Worm (Caenorhabditis elegans) whole organism, late embryonic: ENCODE results near the gene popl-1.

Source experiments
- C08G9.2 ChIP-seq: sonication (generic microtip); optimal IDR thresholded peaks from 2 replicates; lab custom pipeline; 2016; ENCODE audit warnings: mild to moderate bottlenecking, missing genetic modification characterization, moderate library complexity, missing compliant biosample characterization
- C38D4.7 ChIP-seq: fragments of 200-800 bp; sonication (Bioruptor generic); optimal IDR thresholded peaks from 2 replicates; lab custom pipeline; 2018; ENCODE audit warnings: mild to moderate bottlenecking, missing genetic modification characterization, moderate library complexity, missing compliant biosample characterization
- K09A11.1 ChIP-seq: sonication (generic microtip); optimal IDR thresholded peaks from 2 replicates; lab custom pipeline; 2017; ENCODE audit warnings: antibody characterized with exemption, mild to moderate bottlenecking, missing genetic modification characterization, missing compliant biosample characterization; ENCODE audit not compliant: insufficient read depth
- T23F11.4 ChIP-seq: fragments of 200-800 bp; sonication (Bioruptor generic); optimal IDR thresholded peaks from 2 replicates; lab custom pipeline; 2018; ENCODE audit warnings: mild to moderate bottlenecking, missing genetic modification characterization, missing compliant biosample characterization
- ama-1 ChIP-seq: fragments of 150-350 bp; optimal IDR thresholded peaks from 2 replicates; lab custom pipeline; 2014
- ceh-14 ChIP-seq: sonication (generic microtip); optimal IDR thresholded peaks from 2 replicates; lab custom pipeline; 2016; ENCODE audit warnings: missing genotype, missing genetic modification characterization, missing compliant biosample characterization
- ceh-18 ChIP-seq: sonication (generic microtip); optimal IDR thresholded peaks from 2 replicates; lab custom pipeline; 2016; ENCODE audit warnings: missing genetic modification characterization, missing compliant biosample characterization
- ceh-22 ChIP-seq: sonication (generic microtip); optimal IDR thresholded peaks from 2 replicates; lab custom pipeline; 2017; ENCODE audit warnings: missing biosample characterization, missing genetic modification characterization
- ceh-30 ChIP-seq: fragments of 150-350 bp; optimal IDR thresholded peaks from 2 replicates; lab custom pipeline; 2014; ENCODE audit warnings: missing biosample characterization, missing genetic modification characterization
- ceh-31 ChIP-seq: sonication (generic microtip); optimal IDR thresholded peaks from 2 replicates; lab custom pipeline; 2016; ENCODE audit warnings: missing genetic modification characterization, missing compliant biosample characterization
- ceh-34 ChIP-seq: sonication (generic microtip); optimal IDR thresholded peaks from 2 replicates; lab custom pipeline; 2016; ENCODE audit warnings: mild to moderate bottlenecking, missing genetic modification characterization, missing compliant biosample characterization
- ceh-45 ChIP-seq: fragments of 200-800 bp; sonication (Bioruptor generic); IDR thresholded peaks from 2 replicates; pipeline ENCODE4 v1.3.6; 2022; ENCODE audit warnings: missing genetic modification reagents, missing genetic modification characterization, missing compliant biosample characterization
- che-1 ChIP-seq: sonication (generic microtip); optimal IDR thresholded peaks from 2 replicates; lab custom pipeline; 2016; ENCODE audit warnings: mild to moderate bottlenecking, missing genetic modification characterization, missing compliant biosample characterization
- dve-1 ChIP-seq: sonication (generic microtip); optimal IDR thresholded peaks from 2 replicates; lab custom pipeline; 2017; ENCODE audit warnings: antibody characterized with exemption, mild to moderate bottlenecking, missing genetic modification characterization, missing compliant biosample characterization
- elt-2 ChIP-seq: sonication (generic microtip); optimal IDR thresholded peaks from 2 replicates; lab custom pipeline; 2016; ENCODE audit warnings: missing genetic modification reagents, missing genetic modification characterization, missing compliant biosample characterization
- ets-4 ChIP-seq: sonication (generic microtip); optimal IDR thresholded peaks from 2 replicates; lab custom pipeline; 2016; ENCODE audit warnings: missing genetic modification characterization, missing compliant biosample characterization
- eyg-1 ChIP-seq: sonication (generic microtip); optimal IDR thresholded peaks from 2 replicates; lab custom pipeline; 2016; ENCODE audit warnings: missing genotype, missing genetic modification characterization, missing compliant biosample characterization
- fax-1 ChIP-seq: sonication (generic microtip); optimal IDR thresholded peaks from 2 replicates; lab custom pipeline; 2016; ENCODE audit warnings: missing genotype, missing genetic modification characterization, missing compliant biosample characterization
- fkh-10 ChIP-seq: fragments of 150-350 bp; optimal IDR thresholded peaks from 2 replicates; lab custom pipeline; 2014; ENCODE audit warnings: missing biosample characterization, missing genetic modification reagents, missing genetic modification characterization
- gmeb-2 ChIP-seq: sonication (generic microtip); optimal IDR thresholded peaks from 2 replicates; lab custom pipeline; 2016; ENCODE audit warnings: missing genetic modification characterization, inconsistent platforms, missing compliant biosample characterization
- hlh-13 ChIP-seq: fragments of 200-800 bp; sonication (Bioruptor generic); optimal IDR thresholded peaks from 2 replicates; lab custom pipeline; 2018; ENCODE audit warnings: mild to moderate bottlenecking, missing genetic modification characterization, missing compliant biosample characterization
- hlh-15 ChIP-seq: sonication (generic microtip); optimal IDR thresholded peaks from 2 replicates; lab custom pipeline; 2016; ENCODE audit warnings: missing genetic modification characterization, missing compliant biosample characterization
- hlh-30 ChIP-seq: sonication (generic microtip); optimal IDR thresholded peaks from 2 replicates; lab custom pipeline; 2017; ENCODE audit warnings: antibody characterized with exemption, missing genetic modification characterization, missing compliant biosample characterization; ENCODE audit not compliant: insufficient read depth
- hlh-8 ChIP-seq: sonication (generic microtip); optimal IDR thresholded peaks from 2 replicates; lab custom pipeline; 2016; ENCODE audit warnings: missing genotype, missing genetic modification characterization, missing compliant biosample characterization
- lin-11 ChIP-seq: fragments of 200-800 bp; sonication (Bioruptor generic); optimal IDR thresholded peaks from 2 replicates; lab custom pipeline; 2018; ENCODE audit warnings: mild to moderate bottlenecking, missing genetic modification characterization, missing compliant biosample characterization
- madf-2 ChIP-seq: sonication (generic microtip); optimal IDR thresholded peaks from 2 replicates; lab custom pipeline; 2017; ENCODE audit warnings: missing genetic modification characterization, missing compliant biosample characterization
- mec-3 ChIP-seq: sonication (generic microtip); optimal IDR thresholded peaks from 2 replicates; lab custom pipeline; 2016; ENCODE audit warnings: borderline replicate concordance, missing genetic modification characterization, missing compliant biosample characterization
- nfya-1 ChIP-seq: sonication (generic microtip); optimal IDR thresholded peaks from 2 replicates; lab custom pipeline; 2017; ENCODE audit warnings: missing genetic modification characterization, mild to moderate bottlenecking, missing compliant biosample characterization, antibody characterized with exemption, moderate library complexity
- nhr-232 ChIP-seq: sonication (generic microtip); optimal IDR thresholded peaks from 2 replicates; lab custom pipeline; 2016; ENCODE audit warnings: missing genetic modification characterization, missing compliant biosample characterization
- pha-2 ChIP-seq: sonication (generic microtip); optimal IDR thresholded peaks from 2 replicates; lab custom pipeline; 2017; ENCODE audit warnings: mild to moderate bottlenecking, missing genetic modification characterization, missing compliant biosample characterization
- pha-4 ChIP-seq: fragments of 150-350 bp; optimal IDR thresholded peaks from 2 replicates; lab custom pipeline; 2018; ENCODE audit warnings: missing biosample characterization, missing genetic modification reagents, missing genetic modification characterization
- pros-1 ChIP-seq: fragments of 150-350 bp; optimal IDR thresholded peaks from 2 replicates; lab custom pipeline; 2014; ENCODE audit warnings: missing biosample characterization, missing genetic modification reagents, missing genetic modification characterization
- ref-2 ChIP-seq: sonication (generic microtip); optimal IDR thresholded peaks from 2 replicates; lab custom pipeline; 2016; ENCODE audit warnings: missing genetic modification characterization, missing compliant biosample characterization
- rnt-1 ChIP-seq: sonication (generic microtip); optimal IDR thresholded peaks from 2 replicates; lab custom pipeline; 2016; ENCODE audit warnings: missing genetic modification characterization, missing compliant biosample characterization
- sdc-2 ChIP-seq: sonication (generic microtip); optimal IDR thresholded peaks from 2 replicates; lab custom pipeline; 2016; ENCODE audit warnings: missing genotype, missing genetic modification characterization, missing compliant biosample characterization
- sox-2 ChIP-seq: fragments of 200-800 bp; sonication (Bioruptor generic); IDR thresholded peaks from 2 replicates; pipeline ENCODE4 v1.3.6; 2022; ENCODE audit warnings: missing genetic modification reagents, missing genetic modification characterization, missing compliant biosample characterization
- syd-9 ChIP-seq: sonication (generic microtip); optimal IDR thresholded peaks from 2 replicates; lab custom pipeline; 2016; ENCODE audit warnings: mild to moderate bottlenecking, missing genetic modification characterization, moderate library complexity, missing compliant biosample characterization
- tbx-2 ChIP-seq: sonication (generic microtip); optimal IDR thresholded peaks from 2 replicates; lab custom pipeline; 2016; ENCODE audit warnings: missing genetic modification characterization, missing compliant biosample characterization
- tbx-7 ChIP-seq: sonication (generic microtip); optimal IDR thresholded peaks from 2 replicates; lab custom pipeline; 2016; ENCODE audit warnings: missing genotype, missing genetic modification characterization, missing compliant biosample characterization
- ttx-3 ChIP-seq: sonication (generic microtip); optimal IDR thresholded peaks from 2 replicates; lab custom pipeline; 2016; ENCODE audit warnings: missing genetic modification reagents, missing genetic modification characterization, missing compliant biosample characterization
- unc-42 ChIP-seq: sonication (generic microtip); optimal IDR thresholded peaks from 2 replicates; lab custom pipeline; 2016; ENCODE audit warnings: missing genotype, missing genetic modification characterization, missing compliant biosample characterization
- unc-55 ChIP-seq: sonication (generic microtip); optimal IDR thresholded peaks from 2 replicates; lab custom pipeline; 2017; ENCODE audit warnings: missing biosample characterization, missing genetic modification reagents, missing genetic modification characterization
- zip-5 ChIP-seq: sonication (generic microtip); optimal IDR thresholded peaks from 2 replicates; lab custom pipeline; 2016; ENCODE audit warnings: missing genetic modification characterization, missing compliant biosample characterization
- ztf-16 ChIP-seq: sonication (generic microtip); optimal IDR thresholded peaks from 2 replicates; lab custom pipeline; 2017; ENCODE audit warnings: missing genetic modification characterization, missing compliant biosample characterization

Gene popl-1

DNA sequence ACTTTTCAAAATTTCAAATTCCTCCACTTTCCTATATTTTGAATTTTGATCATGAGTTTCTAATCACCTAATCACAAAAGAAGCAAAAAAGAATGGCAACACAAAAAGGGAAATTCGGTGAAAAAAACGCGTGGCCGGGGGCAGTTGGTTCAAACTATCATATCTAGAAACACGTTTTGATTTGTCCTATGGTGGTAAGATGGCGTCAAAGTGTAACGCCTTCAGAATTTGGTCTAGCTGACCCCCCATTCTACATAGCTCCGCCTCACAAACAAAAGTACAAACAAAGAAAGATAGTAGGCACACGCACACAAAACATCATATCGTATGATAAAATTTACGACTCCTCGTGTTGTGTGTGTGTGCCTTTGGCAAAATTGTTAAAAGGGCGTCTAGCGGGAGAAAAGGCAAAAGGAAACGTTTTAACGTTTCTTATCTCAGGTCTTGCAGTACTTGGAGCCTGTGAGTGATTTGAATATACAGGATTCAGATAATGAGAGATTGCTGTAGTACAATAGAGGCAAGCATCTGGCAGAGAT is 8.7 kb downstream of the popl-1 start:
- TF ChIP-seq elt-2 (tag; lab: Kevin White, UChicago) (peak; percentile 49), zip-5 (tag; lab: Kevin White, UChicago) (no peak), T23F11.4 (GFP tag; lab: Kevin White, UChicago) (no peak)

- TF ChIP-seq pha-4 (tag; lab: Kevin White, UChicago) (no peak), ceh-30 (tag; lab: Kevin White, UChicago) (no peak), hlh-15 (tag; lab: Kevin White, UChicago) (no peak), K09A11.1 (tag; lab: Kevin White, UChicago) (no peak), rnt-1 (tag; lab: Kevin White, UChicago) (no peak), fax-1 (tag; lab: Kevin White, UChicago) (no peak), ttx-3 (tag; lab: Kevin White, UChicago) (no peak), unc-42 (tag; lab: Kevin White, UChicago) (no peak), lin-11 (no peak), C08G9.2 (tag; lab: Kevin White, UChicago) (no peak), ama-1 (lab: Kevin White, UChicago) (no peak), ref-2 (tag; lab: Kevin White, UChicago) (no peak), syd-9 (tag; lab: Kevin White, UChicago) (no peak)
- TF ChIP-seq, all 69 proteins: peak for 0
These were observed 9.3 kb downstream of the popl-1 start for ce11 chrIII:6421473-6421872.

DNA sequence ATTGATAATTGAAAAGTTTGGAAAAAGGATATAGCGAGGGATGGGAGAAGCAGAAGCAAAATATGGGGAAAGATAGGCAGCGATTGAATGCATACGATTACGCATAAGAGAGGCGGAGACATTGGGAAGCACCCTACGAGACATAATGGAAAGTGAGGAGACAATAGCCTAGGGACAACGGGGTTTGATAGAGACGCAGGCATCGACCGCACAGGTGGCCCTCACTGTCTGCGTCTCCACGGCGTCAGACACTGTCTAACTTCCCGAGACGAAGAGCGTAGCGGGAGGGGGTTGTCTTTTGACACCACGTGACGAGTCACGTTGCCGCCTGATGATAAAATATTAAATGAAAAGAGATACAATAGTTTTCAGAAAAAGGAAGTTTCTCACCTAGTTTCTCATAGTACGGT is 9.7 kb downstream of the popl-1 start:
- TF ChIP-seq ceh-22 (tag; lab: Kevin White, UChicago), result no peak
- TF ChIP-seq mec-3 (tag; lab: Kevin White, UChicago), result no peak
- TF ChIP-seq elt-2 (tag; lab: Kevin White, UChicago), result peak; percentile 39
- TF ChIP-seq unc-55 (GFP tag; lab: Kevin White, UChicago), result peak; percentile 88
- peak; percentile 27 for TF ChIP-seq ceh-34 (tag; lab: Kevin White, UChicago)
- peak; percentile 54 for TF ChIP-seq pros-1 (tag; lab: Kevin White, UChicago)
- peak; percentile 62 for TF ChIP-seq nfya-1
- no peak for TF ChIP-seq sdc-2 (tag; lab: Kevin White, UChicago)
- TF ChIP-seq fkh-10 (GFP tag; lab: Kevin White, UChicago), result no peak
- no peak for TF ChIP-seq ceh-45 (GFP tag; lab: Robert Waterston, UW)
- TF ChIP-seq ztf-16, result no peak
- TF ChIP-seq tbx-2 (tag; lab: Kevin White, UChicago), result peak; percentile 57
- no peak for TF ChIP-seq T23F11.4 (GFP tag; lab: Kevin White, UChicago)
- peak; percentile 9 for TF ChIP-seq ceh-14 (tag; lab: Kevin White, UChicago)
- peak; percentile 65 for TF ChIP-seq ceh-31 (tag; lab: Kevin White, UChicago)
- TF ChIP-seq eyg-1 (tag; lab: Kevin White, UChicago), result no peak
- no peak for TF ChIP-seq ttx-3 (tag; lab: Kevin White, UChicago)
- TF ChIP-seq C38D4.7 (GFP tag; lab: Kevin White, UChicago), result no peak
- TF ChIP-seq pha-2 (tag; lab: Kevin White, UChicago), result no peak
- TF ChIP-seq hlh-30 (tag; lab: Kevin White, UChicago), result peak; percentile 96
- peak; percentile 17 for TF ChIP-seq ref-2 (tag; lab: Kevin White, UChicago)
- peak; percentile 53 for TF ChIP-seq rnt-1 (tag; lab: Kevin White, UChicago)
- no peak for TF ChIP-seq madf-2 (tag; lab: Kevin White, UChicago)
- TF ChIP-seq pha-4 (tag; lab: Kevin White, UChicago), result no peak
- TF ChIP-seq ets-4, result peak; percentile 47
- peak; percentile 46 for TF ChIP-seq ceh-18

ce11 chrIII:6420201-6420600 is 10.5 kb downstream of the popl-1 start:
- TF ChIP-seq fax-1 (tag; lab: Kevin White, UChicago) (no peak), hlh-8 (tag; lab: Kevin White, UChicago) (no peak), gmeb-2 (no peak), hlh-15 (tag; lab: Kevin White, UChicago) (no peak), ttx-3 (tag; lab: Kevin White, UChicago) (no peak), sox-2 (GFP tag; lab: Robert Waterston, UW) (no peak), tbx-2 (tag; lab: Kevin White, UChicago) (no peak), ceh-45 (GFP tag; lab: Robert Waterston, UW) (no peak), ceh-31 (tag; lab: Kevin White, UChicago) (no peak), ceh-22 (tag; lab: Kevin White, UChicago) (no peak), dve-1 (tag; lab: Kevin White, UChicago) (no peak), tbx-7 (tag; lab: Kevin White, UChicago) (no peak), ztf-16 (no peak), nhr-232 (tag; lab: Kevin White, UChicago) (no peak), ceh-18 (no peak), ama-1 (lab: Kevin White, UChicago) (no peak), hlh-13 (GFP tag; lab: Kevin White, UChicago) (no peak), che-1 (tag; lab: Kevin White, UChicago) (no peak)
- TF ChIP-seq, all 69 proteins: peak for 0
